Worm (Caenorhabditis elegans): ENCODE measurements around the gene srr-6.

DNA sequence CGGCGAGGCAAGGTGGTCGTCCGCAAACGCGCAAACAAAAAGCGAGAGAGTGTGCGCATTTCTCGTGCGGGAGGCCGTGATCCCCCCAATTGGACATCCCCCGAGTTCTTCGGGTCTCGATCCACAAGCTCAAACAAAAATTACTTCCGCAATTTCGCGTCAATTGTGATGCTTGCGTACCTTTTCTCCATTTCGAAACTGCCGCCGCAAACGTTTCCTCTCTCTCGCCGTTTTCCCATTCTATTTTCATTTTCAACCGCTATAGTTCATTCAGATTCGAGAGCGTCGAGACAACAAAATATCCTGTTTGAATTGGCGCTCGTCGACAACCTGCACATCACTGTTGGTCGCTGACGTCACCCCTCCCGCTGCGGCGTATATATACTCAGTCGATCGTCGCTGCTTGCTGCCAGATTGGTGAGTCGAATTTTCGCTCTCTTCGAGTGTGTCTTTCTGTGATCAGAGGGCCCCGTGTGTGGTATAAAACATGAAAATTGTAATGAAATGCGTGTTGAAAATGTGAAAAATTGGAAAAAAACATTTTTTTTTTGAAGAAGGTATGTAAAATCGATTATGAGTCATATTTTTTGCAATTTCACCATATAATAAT, 36.8 kb downstream of the srr-6 start, which contains the start of the genes pqn-51 and K11D12.14:
- TF ChIP-seq lin-39 (tag; optimal IDR thresholded peaks at IDR 0.05), result no peak
- TF ChIP-seq daf-16 (GFP tag; optimal IDR thresholded peaks at IDR 0.05), result peak; percentile 48 to 74
- peak; percentile 81 for TF ChIP-seq daf-16 (tag; optimal IDR thresholded peaks at IDR 0.05)
